Worm (Caenorhabditis elegans) whole organism, L3 larva: ENCODE data around the gene M199.9.
"Not testable (repeated sequence)": the region's sequence is repeated elsewhere in the genome, so short reads cannot be mapped to it uniquely, and the experiment has no call there.

Source experiments
- R02D3.7 ChIP-seq: fragments of 150-350 bp; optimal IDR thresholded peaks from 2 replicates; lab custom pipeline; 2014; ENCODE audit warnings: missing biosample characterization, missing genetic modification characterization
- ZK546.5 ChIP-seq: sonication (generic microtip); optimal IDR thresholded peaks from 2 replicates; lab custom pipeline; 2017; ENCODE audit warnings: missing biosample characterization, missing genetic modification characterization
- aly-2 ChIP-seq: fragments of 150-350 bp; optimal IDR thresholded peaks from 2 replicates; lab custom pipeline; 2014; ENCODE audit warnings: missing biosample characterization, missing genetic modification characterization
- ama-1 ChIP-seq: fragments of 150-350 bp; optimal IDR thresholded peaks from 2 replicates; lab custom pipeline; 2018
- ceh-16 ChIP-seq: sonication (generic microtip); optimal IDR thresholded peaks from 2 replicates; lab custom pipeline; 2017; ENCODE audit warnings: missing biosample characterization, missing genetic modification characterization
- ceh-28 ChIP-seq: fragments of 150-350 bp; optimal IDR thresholded peaks from 2 replicates; lab custom pipeline; 2014; ENCODE audit warnings: missing biosample characterization, missing genetic modification reagents, missing genetic modification characterization
- ceh-82 ChIP-seq: fragments of 150-350 bp; optimal IDR thresholded peaks from 2 replicates; lab custom pipeline; 2014; ENCODE audit warnings: missing biosample characterization, missing genetic modification characterization
- ceh-9 ChIP-seq: sonication (generic microtip); optimal IDR thresholded peaks from 2 replicates; lab custom pipeline; 2018; ENCODE audit warnings: missing biosample characterization, missing genetic modification characterization
- egl-27 ChIP-seq: sonication (generic microtip); optimal IDR thresholded peaks from 4 replicates; lab custom pipeline; 2017; ENCODE audit warnings: missing biosample characterization, missing genetic modification reagents, missing genetic modification characterization
- egl-5 ChIP-seq: fragments of 150-350 bp; optimal IDR thresholded peaks from 2 replicates; lab custom pipeline; 2017; ENCODE audit warnings: missing biosample characterization, missing genetic modification reagents, missing genetic modification characterization, inconsistent platforms
- elt-1 ChIP-seq: fragments of 150-350 bp; optimal IDR thresholded peaks from 2 replicates; lab custom pipeline; 2014; ENCODE audit warnings: missing biosample characterization, missing genetic modification characterization
- elt-2 ChIP-seq: sonication (generic microtip); optimal IDR thresholded peaks from 2 replicates; lab custom pipeline; 2016; ENCODE audit warnings: missing genetic modification reagents, mild to moderate bottlenecking, missing genetic modification characterization, missing compliant biosample characterization
- elt-3 ChIP-seq, 3 experiments: fragments of 150-350 bp in 1 of 3; sonication (generic microtip) in 2 of 3; optimal IDR thresholded peaks; 2 replicates in 2 of 3; 4 replicates in 1 of 3; lab custom pipeline; 2014 to 2017; ENCODE audit warnings: missing biosample characterization in 3 of 3, missing genetic modification characterization in 3 of 3
- eor-1 ChIP-seq, 2 experiments: fragments of 150-350 bp; optimal IDR thresholded peaks; 2 replicates each; lab custom pipeline; 2014 to 2018; ENCODE audit warnings: missing biosample characterization in 2 of 2, missing genetic modification characterization in 2 of 2
- fkh-2 ChIP-seq: fragments of 150-350 bp; optimal IDR thresholded peaks from 2 replicates; lab custom pipeline; 2014; ENCODE audit warnings: missing biosample characterization, missing genetic modification reagents, missing genetic modification characterization
- fos-1 ChIP-seq: fragments of 150-350 bp; optimal IDR thresholded peaks from 2 replicates; lab custom pipeline; 2014; ENCODE audit warnings: missing biosample characterization, missing genetic modification characterization
- jun-1 ChIP-seq: fragments of 150-350 bp; optimal IDR thresholded peaks from 2 replicates; lab custom pipeline; 2014; ENCODE audit warnings: missing biosample characterization, missing genetic modification reagents, missing genetic modification characterization
- lin-15B ChIP-seq: fragments of 150-350 bp; optimal IDR thresholded peaks from 2 replicates; lab custom pipeline; 2014; ENCODE audit warnings: missing biosample characterization, missing genetic modification characterization
- lsy-12 ChIP-seq: sonication (generic microtip); optimal IDR thresholded peaks from 2 replicates; lab custom pipeline; 2016; ENCODE audit warnings: mild to moderate bottlenecking, missing genetic modification characterization, missing compliant biosample characterization
- mdl-1 ChIP-seq: fragments of 150-350 bp; optimal IDR thresholded peaks from 2 replicates; lab custom pipeline; 2014; ENCODE audit warnings: missing biosample characterization, missing genetic modification characterization
- mml-1 ChIP-seq: fragments of 150-350 bp; sonication (generic microtip); optimal IDR thresholded peaks from 3 replicates; lab custom pipeline; 2014; ENCODE audit warnings: missing biosample characterization, missing genetic modification characterization
- nfya-1 ChIP-seq: sonication (generic microtip); optimal IDR thresholded peaks from 2 replicates; lab custom pipeline; 2017; ENCODE audit warnings: missing genetic modification characterization, mild to moderate bottlenecking, missing compliant biosample characterization, antibody characterized with exemption, moderate library complexity; ENCODE audit not compliant: insufficient read depth
- nhr-23 ChIP-seq: fragments of 150-350 bp; optimal IDR thresholded peaks from 2 replicates; lab custom pipeline; 2014; ENCODE audit warnings: missing biosample characterization, missing genetic modification reagents, missing genetic modification characterization
- nhr-237 ChIP-seq: fragments of 150-350 bp; optimal IDR thresholded peaks from 2 replicates; lab custom pipeline; 2014; ENCODE audit warnings: missing biosample characterization, missing genetic modification characterization
- nhr-28 ChIP-seq: fragments of 150-350 bp; optimal IDR thresholded peaks from 2 replicates; lab custom pipeline; 2014; ENCODE audit warnings: missing biosample characterization, missing genetic modification characterization
- nhr-43 ChIP-seq: sonication (generic microtip); optimal IDR thresholded peaks from 2 replicates; lab custom pipeline; 2016; ENCODE audit warnings: mild to moderate bottlenecking, missing genetic modification characterization, missing compliant biosample characterization; ENCODE audit not compliant: poor library complexity, severe bottlenecking
- nhr-67 ChIP-seq: fragments of 150-350 bp; optimal IDR thresholded peaks from 2 replicates; lab custom pipeline; 2014; ENCODE audit warnings: missing biosample characterization, missing genetic modification characterization
- nhr-76 ChIP-seq: fragments of 150-350 bp; sonication (generic microtip); optimal IDR thresholded peaks from 5 replicates; lab custom pipeline; 2014; ENCODE audit warnings: missing biosample characterization, missing genetic modification characterization
- nhr-77 ChIP-seq: fragments of 150-350 bp; optimal IDR thresholded peaks from 2 replicates; lab custom pipeline; 2014; ENCODE audit warnings: missing biosample characterization, missing genetic modification characterization
- pqm-1 ChIP-seq: fragments of 150-350 bp; optimal IDR thresholded peaks from 2 replicates; lab custom pipeline; 2017; ENCODE audit warnings: missing biosample characterization, missing genetic modification characterization, inconsistent platforms
- tbx-2 ChIP-seq: sonication (generic microtip); optimal IDR thresholded peaks from 2 replicates; lab custom pipeline; 2016; ENCODE audit warnings: mild to moderate bottlenecking, missing genetic modification characterization, missing compliant biosample characterization
- unc-39 ChIP-seq: sonication (generic microtip); optimal IDR thresholded peaks from 4 replicates; lab custom pipeline; 2017; ENCODE audit warnings: missing biosample characterization, missing genetic modification characterization
- unc-62 ChIP-seq: fragments of 150-350 bp; sonication (generic microtip); optimal IDR thresholded peaks from 4 replicates; lab custom pipeline; 2014; ENCODE audit warnings: missing biosample characterization, missing genetic modification reagents, missing genetic modification characterization
- zag-1 ChIP-seq: fragments of 150-350 bp; optimal IDR thresholded peaks from 2 replicates; lab custom pipeline; 2014; ENCODE audit warnings: missing biosample characterization, missing genetic modification characterization
- ztf-11 ChIP-seq: fragments of 150-350 bp; optimal IDR thresholded peaks from 2 replicates; lab custom pipeline; 2014; ENCODE audit warnings: missing biosample characterization, missing genetic modification characterization
- ztf-4 ChIP-seq: fragments of 150-350 bp; optimal IDR thresholded peaks from 2 replicates; lab custom pipeline; 2014; ENCODE audit warnings: missing biosample characterization, missing genetic modification characterization

M199.9 gene

ce11 chrIV:15140832-15141231, 13.2 kb upstream of the M199.9 start, which contains the start of gene srg-51:
Gene srg-51 (minus strand): TSS chrIV:15140932.
- TF ChIP-seq elt-1 (tag; lab: Kevin White, UChicago) = no peak
- TF ChIP-seq nhr-43 (tag; lab: Kevin White, UChicago) = no peak
- TF ChIP-seq egl-27 (tag; lab: Kevin White, UChicago) = no peak
- TF ChIP-seq lsy-12 (tag; lab: Kevin White, UChicago) = no peak
- TF ChIP-seq, all 47 proteins: peak for 0

ce11 chrIV:15133899-15134298, 6.3 kb upstream of the M199.9 start, which contains the start of gene M199.8:
Gene M199.8 (minus strand): TSS chrIV:15133999.
- not testable (repeated sequence) for TF ChIP-seq fkh-2 (tag; lab: Kevin White, UChicago); egl-27 (tag; lab: Kevin White, UChicago); egl-5

ce11 chrIV:15131697-15132096, 4.1 kb upstream of the M199.9 start, which contains the start of gene col-135:
Gene col-135 (minus strand): TSS chrIV:15131797.
- TF ChIP-seq fos-1 (tag; lab: Kevin White, UChicago) (no peak), egl-5 (no peak), mdl-1 (tag; lab: Kevin White, UChicago) (no peak), unc-62 (GFP tag; lab: Kevin White, UChicago) (no peak), ceh-9 (tag; lab: Kevin White, UChicago) (no peak), ceh-16 (no peak), nhr-76 (no peak), nhr-67 (no peak), lsy-12 (tag; lab: Kevin White, UChicago) (no peak), ztf-4 (tag; lab: Kevin White, UChicago) (no peak), nhr-237 (tag; lab: Kevin White, UChicago) (no peak), aly-2 (tag; lab: Kevin White, UChicago) (no peak), ceh-28 (no peak), ztf-11 (tag; lab: Kevin White, UChicago) (no peak), lin-15B (tag; lab: Kevin White, UChicago) (no peak), elt-2 (tag; lab: Kevin White, UChicago) (no peak), ceh-82 (no peak)

- no peak for TF ChIP-seq eor-1 (tag; optimal IDR thresholded peaks at IDR 0.05; lab: Kevin White, UChicago)
- TF ChIP-seq ama-1 (lab: Kevin White, UChicago) = no peak
Observed at ce11 chrIV:15126021-15126420, 1.6 kb downstream of the M199.9 start, which contains the start of gene clec-190. Gene clec-190 (minus strand): TSS chrIV:15126121.

- TF ChIP-seq R02D3.7 (tag; lab: Kevin White, UChicago) (no peak), ama-1 (lab: Kevin White, UChicago) (no peak), elt-2 (tag; lab: Kevin White, UChicago) (no peak), ZK546.5 (no peak), mml-1 (tag; lab: Kevin White, UChicago) (no peak), ztf-11 (tag; lab: Kevin White, UChicago) (no peak), nhr-77 (tag; lab: Kevin White, UChicago) (no peak), ztf-4 (tag; lab: Kevin White, UChicago) (no peak), nhr-76 (no peak), pqm-1 (no peak), ceh-16 (no peak), ceh-28 (no peak)
Observed at ce11 chrIV:15122882-15123281, 4.7 kb downstream of the M199.9 start, which contains the start of gene M199.7. Gene M199.7 (plus strand): TSS chrIV:15123182.

- TF ChIP-seq ceh-28 = no peak
- TF ChIP-seq nhr-28 = no peak
- TF ChIP-seq mml-1 (tag; lab: Kevin White, UChicago) = no peak
- no peak for TF ChIP-seq unc-39 (tag; lab: Kevin White, UChicago)
- no peak for TF ChIP-seq ztf-11 (tag; lab: Kevin White, UChicago)
- TF ChIP-seq elt-1 (tag; lab: Kevin White, UChicago) = no peak
- TF ChIP-seq jun-1 (tag; lab: Kevin White, UChicago) = no peak
- no peak for TF ChIP-seq tbx-2
- TF ChIP-seq zag-1 (tag; lab: Kevin White, UChicago) = no peak
- TF ChIP-seq nhr-23 = no peak
- no peak for TF ChIP-seq elt-3 (tag; optimal IDR thresholded peaks at IDR 0.05; lab: Kevin White, UChicago)
- no peak for TF ChIP-seq nfya-1 (tag; lab: Kevin White, UChicago)
Observed at ce11 chrIV:15120746-15121145, 6.9 kb downstream of the M199.9 start, which contains the start of gene clec-189. Gene clec-189 (plus strand): TSS chrIV:15120837.
